Worm (Caenorhabditis elegans) whole organism, midembryonic: ENCODE results near the gene tor-2.

ENCODE experiments used
- cog-1 ChIP-seq: sonication (generic microtip); optimal IDR thresholded peaks from 2 replicates; lab custom pipeline; 2016; ENCODE audit warnings: missing genetic modification characterization, missing compliant biosample characterization
- tab-1 ChIP-seq: fragments of 200-800 bp; sonication (Bioruptor generic); IDR thresholded peaks from 2 replicates; pipeline ENCODE4 v1.3.6; 2022; ENCODE audit warnings: missing genetic modification characterization, missing compliant biosample characterization

ce11 chrIV:13941640-13942039 lies 42.3 kb downstream of the tor-2 start:
- TF ChIP-seq tab-1 (GFP tag; lab: Robert Waterston, UW): no peak
- no peak for TF ChIP-seq cog-1
